Worm (Caenorhabditis elegans) whole organism, L4 larva: ENCODE measurements around the gene set-26.

Experiments used
- D1046.2 ChIP-seq: fragments of 200-800 bp; sonication (Bioruptor generic); IDR thresholded peaks from 2 replicates; pipeline ENCODE4 v1.3.6; 2022; ENCODE audit warnings: missing genetic modification characterization, missing compliant biosample characterization
- F44E2.7 ChIP-seq: fragments of 200-800 bp; sonication (Bioruptor generic); IDR thresholded peaks from 2 replicates; pipeline ENCODE4 v2.1.2; 2022; ENCODE audit warnings: missing genetic modification characterization, missing compliant biosample characterization
- R02D3.7 ChIP-seq: fragments of 150-350 bp; sonication (generic microtip); optimal IDR thresholded peaks from 3 replicates; lab custom pipeline; 2014; ENCODE audit warnings: missing biosample characterization, missing genetic modification characterization
- T26A8.4 ChIP-seq: fragments of 200-800 bp; sonication (Bioruptor generic); IDR thresholded peaks from 2 replicates; pipeline ENCODE4 v1.3.6; 2022; ENCODE audit warnings: missing genetic modification characterization, missing compliant biosample characterization
- Y75B8A.6 ChIP-seq: fragments of 200-800 bp; sonication (Bioruptor generic); IDR thresholded peaks from 2 replicates; pipeline ENCODE4 v1.3.6; 2022; ENCODE audit warnings: missing genetic modification reagents, missing genetic modification characterization, missing compliant biosample characterization
- ZK337.2 ChIP-seq: fragments of 200-800 bp; sonication (Bioruptor generic); IDR thresholded peaks from 2 replicates; pipeline ENCODE4 v1.3.6; 2022; ENCODE audit warnings: missing genetic modification reagents, missing genetic modification characterization, missing compliant biosample characterization
- aha-1 ChIP-seq: fragments of 150-350 bp; peaks from one replicate; lab custom pipeline; 2014; ENCODE audit warnings: missing biosample characterization, missing genetic modification characterization
- aly-2 ChIP-seq: sonication (generic microtip); optimal IDR thresholded peaks from 2 replicates; lab custom pipeline; 2018; ENCODE audit warnings: missing biosample characterization, missing genetic modification characterization
- arid-1 ChIP-seq: fragments of 200-800 bp; sonication (Bioruptor generic); conservative IDR thresholded peaks from 2 replicates; pipeline ENCODE4 v1.3.6; 2022; ENCODE audit warnings: missing genetic modification reagents, missing genetic modification characterization, missing compliant biosample characterization
- ceh-20 ChIP-seq: fragments of 200-800 bp; sonication (Bioruptor generic); IDR thresholded peaks from 2 replicates; pipeline ENCODE4 v1.3.6; 2022; ENCODE audit warnings: missing genetic modification reagents, missing genetic modification characterization, missing compliant biosample characterization
- ceh-28 ChIP-seq: fragments of 150-350 bp; optimal IDR thresholded peaks from 2 replicates; lab custom pipeline; 2014; ENCODE audit warnings: missing biosample characterization, missing genetic modification reagents, missing genetic modification characterization
- ceh-44 ChIP-seq: fragments of 200-800 bp; sonication (Bioruptor generic); IDR thresholded peaks from 2 replicates; pipeline ENCODE4 v1.3.6; 2022; ENCODE audit warnings: missing genetic modification reagents, missing genetic modification characterization, missing compliant biosample characterization
- ceh-62 ChIP-seq: sonication (generic microtip); optimal IDR thresholded peaks from 2 replicates; lab custom pipeline; 2017; ENCODE audit warnings: missing biosample characterization, missing genetic modification characterization
- ctbp-1 ChIP-seq: fragments of 200-800 bp; sonication (Bioruptor generic); IDR thresholded peaks from 2 replicates; pipeline ENCODE4 v1.3.6; 2022; ENCODE audit warnings: missing genetic modification reagents, missing genetic modification characterization, missing compliant biosample characterization
- daf-12 ChIP-seq: fragments of 150-350 bp; optimal IDR thresholded peaks from 2 replicates; lab custom pipeline; 2014; ENCODE audit warnings: missing biosample characterization, missing genetic modification reagents, missing genetic modification characterization
- daf-16 ChIP-seq, 3 experiments: sonication (generic microtip); optimal IDR thresholded peaks; 2 replicates each; lab custom pipeline; 2016 to 2017; ENCODE audit warnings: missing genetic modification characterization in 3 of 3, missing genetic modification reagents in 3 of 3, mild to moderate bottlenecking in 2 of 3, missing compliant biosample characterization in 2 of 3, missing biosample characterization in 1 of 3, moderate library complexity in 1 of 3
- daf-8 ChIP-seq: fragments of 200-800 bp; sonication (Bioruptor generic); IDR thresholded peaks from 2 replicates; pipeline ENCODE4 v1.3.6; 2022; ENCODE audit warnings: missing genetic modification characterization, missing compliant biosample characterization
- dmd-6 ChIP-seq: fragments of 200-800 bp; sonication (Bioruptor generic); IDR thresholded peaks from 2 replicates; pipeline ENCODE4 v1.3.6; 2022; ENCODE audit warnings: missing genetic modification reagents, missing genetic modification characterization, missing compliant biosample characterization
- dmd-8 ChIP-seq: fragments of 200-800 bp; sonication (Bioruptor generic); IDR thresholded peaks from 2 replicates; pipeline ENCODE4 v1.3.6; 2022; ENCODE audit warnings: missing genetic modification characterization, missing compliant biosample characterization
- dmd-9 ChIP-seq: fragments of 200-800 bp; sonication (Bioruptor generic); IDR thresholded peaks from 2 replicates; pipeline ENCODE4 v1.3.6; 2022; ENCODE audit warnings: missing genetic modification reagents, missing genetic modification characterization, missing compliant biosample characterization
- dve-1 ChIP-seq: sonication (generic microtip); optimal IDR thresholded peaks from 2 replicates; lab custom pipeline; 2017; ENCODE audit warnings: antibody characterized with exemption, mild to moderate bottlenecking, missing genetic modification characterization, missing compliant biosample characterization; ENCODE audit not compliant: insufficient read depth
- egl-43 ChIP-seq: fragments of 200-800 bp; sonication (Bioruptor generic); IDR thresholded peaks from 2 replicates; pipeline ENCODE4 v1.3.6; 2022; ENCODE audit warnings: missing genetic modification reagents, missing genetic modification characterization, missing compliant biosample characterization
- fos-1 ChIP-seq: fragments of 150-350 bp; optimal IDR thresholded peaks from 2 replicates; lab custom pipeline; 2014; ENCODE audit warnings: missing biosample characterization, missing genetic modification characterization
- gei-8 ChIP-seq: fragments of 200-800 bp; sonication (Bioruptor generic); optimal IDR thresholded peaks from 2 replicates; lab custom pipeline; 2018; ENCODE audit warnings: mild to moderate bottlenecking, missing genetic modification characterization, missing compliant biosample characterization
- jun-1 ChIP-seq: fragments of 150-350 bp; optimal IDR thresholded peaks from 2 replicates; lab custom pipeline; 2014; ENCODE audit warnings: missing biosample characterization, missing genetic modification reagents, missing genetic modification characterization
- lim-7 ChIP-seq: fragments of 200-800 bp; sonication (Bioruptor generic); IDR thresholded peaks from 2 replicates; pipeline ENCODE4 v1.3.6; 2022; ENCODE audit warnings: missing genetic modification characterization, missing compliant biosample characterization
- lin-13 ChIP-seq: fragments of 150-350 bp; optimal IDR thresholded peaks from 2 replicates; lab custom pipeline; 2014; ENCODE audit warnings: missing biosample characterization, missing genetic modification reagents, missing genetic modification characterization
- lin-15B ChIP-seq: fragments of 150-350 bp; sonication (generic microtip); optimal IDR thresholded peaks from 3 replicates; lab custom pipeline; 2014; ENCODE audit warnings: missing biosample characterization, missing genetic modification characterization
- lin-29 ChIP-seq: fragments of 200-800 bp; sonication (Bioruptor generic); IDR thresholded peaks from 2 replicates; pipeline ENCODE4 v1.3.6; 2022; ENCODE audit warnings: missing genetic modification reagents, missing genetic modification characterization, missing compliant biosample characterization
- lin-38 ChIP-seq: fragments of 200-800 bp; sonication (Bioruptor generic); IDR thresholded peaks from 2 replicates; pipeline ENCODE4 v1.3.6; 2022; ENCODE audit warnings: missing genetic modification reagents, missing genetic modification characterization, missing compliant biosample characterization
- lin-39 ChIP-seq: fragments of 150-350 bp; optimal IDR thresholded peaks from 2 replicates; lab custom pipeline; 2014; ENCODE audit warnings: missing biosample characterization, missing genetic modification reagents, missing genetic modification characterization
- lir-3 ChIP-seq: sonication (generic microtip); optimal IDR thresholded peaks from 2 replicates; lab custom pipeline; 2016; ENCODE audit warnings: mild to moderate bottlenecking, missing genetic modification characterization, missing compliant biosample characterization
- madf-9 ChIP-seq: fragments of 200-800 bp; sonication (Bioruptor generic); conservative IDR thresholded peaks from 2 replicates; pipeline ENCODE4 v1.3.6; 2022; ENCODE audit warnings: missing genetic modification reagents, missing genetic modification characterization, missing compliant biosample characterization
- mes-2 ChIP-seq: sonication (generic microtip); optimal IDR thresholded peaks from 2 replicates; lab custom pipeline; 2016; ENCODE audit warnings: missing genotype, mild to moderate bottlenecking, missing genetic modification characterization, missing compliant biosample characterization; ENCODE audit not compliant: poor library complexity, severe bottlenecking
- mxl-3 ChIP-seq: fragments of 200-800 bp; sonication (Bioruptor generic); optimal IDR thresholded peaks from 2 replicates; lab custom pipeline; 2018; ENCODE audit warnings: mild to moderate bottlenecking, missing genetic modification characterization, missing compliant biosample characterization
- nhr-102 ChIP-seq: sonication (generic microtip); optimal IDR thresholded peaks from 2 replicates; lab custom pipeline; 2016; ENCODE audit warnings: mild to moderate bottlenecking, missing genetic modification characterization, moderate library complexity, missing compliant biosample characterization
- nhr-111 ChIP-seq: fragments of 200-800 bp; sonication (Bioruptor generic); optimal IDR thresholded peaks from 2 replicates; lab custom pipeline; 2018; ENCODE audit warnings: mild to moderate bottlenecking, missing genetic modification characterization, missing compliant biosample characterization
- nhr-48 ChIP-seq: sonication (generic microtip); optimal IDR thresholded peaks from 2 replicates; lab custom pipeline; 2016; ENCODE audit warnings: mild to moderate bottlenecking, missing genetic modification characterization, missing compliant biosample characterization
- nhr-6 ChIP-seq: fragments of 150-350 bp; optimal IDR thresholded peaks from 2 replicates; lab custom pipeline; 2014; ENCODE audit warnings: missing biosample characterization, missing genetic modification characterization
- nhr-77 ChIP-seq: fragments of 150-350 bp; optimal IDR thresholded peaks from 2 replicates; lab custom pipeline; 2014; ENCODE audit warnings: missing biosample characterization, missing genetic modification characterization
- saeg-2 ChIP-seq: fragments of 200-800 bp; sonication (Bioruptor generic); IDR thresholded peaks from 2 replicates; pipeline ENCODE4 v1.3.6; 2022; ENCODE audit warnings: missing genetic modification reagents, missing genetic modification characterization, missing compliant biosample characterization
- sdz-12 ChIP-seq: fragments of 200-800 bp; sonication (Bioruptor generic); optimal IDR thresholded peaks from 2 replicates; lab custom pipeline; 2018; ENCODE audit warnings: mild to moderate bottlenecking, missing genetic modification characterization, missing compliant biosample characterization
- snpc-1.2 ChIP-seq: fragments of 200-800 bp; sonication (Bioruptor generic); IDR thresholded peaks from 2 replicates; pipeline ENCODE4 v1.3.6; 2022; ENCODE audit warnings: missing genetic modification reagents, missing genetic modification characterization, missing compliant biosample characterization
- spr-3 ChIP-seq: fragments of 200-800 bp; sonication (Bioruptor generic); optimal IDR thresholded peaks from 2 replicates; lab custom pipeline; 2018; ENCODE audit warnings: mild to moderate bottlenecking, missing genetic modification characterization, missing compliant biosample characterization
- tag-97 ChIP-seq: fragments of 200-800 bp; sonication (Bioruptor generic); IDR thresholded peaks from 2 replicates; pipeline ENCODE4 v1.3.6; 2022; ENCODE audit warnings: missing genetic modification characterization, missing compliant biosample characterization
- tra-1 ChIP-seq: fragments of 200-800 bp; sonication (Bioruptor generic); IDR thresholded peaks from 2 replicates; pipeline ENCODE4 v1.3.6; 2022; ENCODE audit warnings: missing genetic modification reagents, missing genetic modification characterization, missing compliant biosample characterization
- vab-7 ChIP-seq: fragments of 200-800 bp; sonication (Bioruptor generic); IDR thresholded peaks from 2 replicates; pipeline ENCODE4 v1.3.6; 2022; ENCODE audit warnings: missing genetic modification reagents, missing genetic modification characterization, missing compliant biosample characterization
- zfp-2 ChIP-seq: sonication (generic microtip); optimal IDR thresholded peaks from 2 replicates; lab custom pipeline; 2016; ENCODE audit warnings: mild to moderate bottlenecking, missing genetic modification characterization, missing compliant biosample characterization
- zip-2 ChIP-seq: fragments of 150-350 bp; optimal IDR thresholded peaks from 2 replicates; lab custom pipeline; 2014; ENCODE audit warnings: missing biosample characterization, missing genetic modification characterization

set-26 gene

DNA sequence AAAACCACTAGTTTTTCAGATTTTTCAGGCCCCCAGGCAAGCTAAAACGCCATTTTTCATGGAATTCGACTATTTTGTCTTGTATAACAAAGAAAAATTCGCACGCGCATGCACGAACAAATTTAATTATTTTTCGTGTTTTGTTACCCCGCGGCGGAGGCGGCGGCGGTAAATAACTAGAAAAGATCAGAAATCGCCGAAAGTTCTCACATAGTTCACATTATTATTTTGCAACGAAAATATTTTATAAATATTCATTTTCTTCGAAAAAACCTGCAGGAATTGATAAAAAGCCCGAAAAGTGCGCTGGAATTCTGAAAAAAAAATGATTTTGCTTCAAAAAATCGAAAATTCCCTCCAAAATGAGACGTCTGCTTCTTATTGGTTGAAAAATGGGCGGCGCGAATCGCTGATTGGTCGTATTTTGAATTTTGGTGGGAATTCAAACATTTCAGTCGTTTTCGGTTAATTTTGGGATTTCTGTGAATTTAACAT, 1.9 kb upstream of the set-26 start (continued):
- TF ChIP-seq mes-2 (no peak), dve-1 (no peak), aha-1 (peak; percentile 65), vab-7 (no peak)

DNA sequence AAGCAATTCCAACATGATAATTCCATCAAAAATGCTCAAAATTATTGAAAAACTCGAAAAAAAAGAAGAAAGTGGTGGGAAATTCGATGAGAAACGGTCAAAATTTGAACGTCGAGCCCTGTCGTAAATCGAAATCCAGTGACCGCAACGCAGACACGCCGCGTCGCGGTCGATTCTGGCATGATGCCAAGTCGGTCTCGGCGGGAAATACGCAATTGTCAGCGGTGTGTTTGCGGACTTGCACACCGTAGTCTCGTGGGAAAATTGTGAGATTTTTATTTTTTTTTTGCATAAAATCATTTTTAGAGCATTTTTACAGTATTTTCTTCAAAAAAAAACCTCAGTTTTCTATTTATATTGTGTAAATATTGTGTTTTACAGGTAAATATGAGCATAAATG, 549 bp upstream of the set-26 start, which contains the start of gene tsr-2:
Gene tsr-2, plus strand, starts transcription at position 382 of the 400 bp plus-strand sequence.
- TF ChIP-seq mxl-3 (GFP tag; lab: Kevin White, UChicago) (peak; percentile 39), zip-2 (tag; lab: Kevin White, UChicago) (peak; percentile 56), arid-1 (GFP tag; lab: Robert Waterston, UW) (peak; percentile 82), aha-1 (peak; percentile 98), lim-7 (GFP tag; lab: Robert Waterston, UW) (no peak), nhr-6 (tag; lab: Kevin White, UChicago) (peak; percentile 72), mes-2 (peak; percentile 87), dmd-8 (GFP tag; lab: Robert Waterston, UW) (no peak), R02D3.7 (tag; lab: Kevin White, UChicago) (no peak), lir-3 (tag; lab: Kevin White, UChicago) (no peak), daf-8 (no peak), tag-97 (GFP tag; lab: Robert Waterston, UW) (no peak), lin-15B (tag; lab: Kevin White, UChicago) (no peak), ceh-28 (tag; lab: Kevin White, UChicago) (no peak), Y75B8A.6 (GFP tag; lab: Robert Waterston, UW) (no peak), D1046.2 (GFP tag; lab: Robert Waterston, UW) (no peak), ZK337.2 (GFP tag; lab: Robert Waterston, UW) (no peak), madf-9 (GFP tag; lab: Robert Waterston, UW) (peak; percentile 56; the same call in 1 of the 2 replicates), gei-8 (GFP tag; lab: Kevin White, UChicago) (no peak), ceh-62 (tag; lab: Kevin White, UChicago) (no peak), snpc-1.2 (GFP tag; lab: Robert Waterston, UW) (peak; percentile 94), daf-12 (no peak), egl-43 (GFP tag; lab: Robert Waterston, UW) (peak; percentile 43; the same call in 1 of the 2 replicates), sdz-12 (GFP tag; lab: Kevin White, UChicago) (no peak), lin-39 (tag; lab: Kevin White, UChicago) (no peak), fos-1 (tag; lab: Kevin White, UChicago) (no peak), aly-2 (tag; lab: Kevin White, UChicago) (no peak), daf-16 (GFP tag; optimal IDR thresholded peaks at IDR 0.05; lab: Kevin White, UChicago) (peak in 1 of 2 experiments; percentile 62), daf-16 (tag; optimal IDR thresholded peaks at IDR 0.05; lab: Kevin White, UChicago) (peak; percentile 72), lin-38 (GFP tag; lab: Robert Waterston, UW) (peak; percentile 83), ceh-44 (GFP tag; lab: Robert Waterston, UW) (0 out of 2 replicates have a peak, but pooled peaks have one; percentile 32), zfp-2 (tag; lab: Kevin White, UChicago) (peak; percentile 90), lin-13 (GFP tag; lab: Kevin White, UChicago) (peak; percentile 66), lin-29 (GFP tag; lab: Robert Waterston, UW) (peak; percentile 70; the same call in 1 of the 2 replicates), spr-3 (GFP tag; lab: Kevin White, UChicago) (peak; percentile 33), dmd-6 (GFP tag; lab: Robert Waterston, UW) (peak; percentile 87), jun-1 (peak; percentile 29), saeg-2 (GFP tag; lab: Robert Waterston, UW) (0 out of 2 replicates have a peak, but pooled peaks have one; percentile 29), nhr-77 (tag; lab: Kevin White, UChicago) (peak; percentile 42), F44E2.7 (GFP tag; lab: Robert Waterston, UW) (no peak), T26A8.4 (GFP tag; lab: Robert Waterston, UW) (peak; percentile 83), dmd-9 (no peak; the same call in 1 of the 2 replicates), nhr-111 (GFP tag; lab: Kevin White, UChicago) (no peak), ceh-20 (GFP tag; lab: Robert Waterston, UW) (peak; percentile 66; the same call in 1 of the 2 replicates), ctbp-1 (GFP tag; lab: Robert Waterston, UW) (peak; percentile 87), nhr-48 (tag; lab: Kevin White, UChicago) (peak; percentile 46), nhr-102 (tag; lab: Kevin White, UChicago) (peak; percentile 69), tra-1 (GFP tag; lab: Robert Waterston, UW) (0 out of 2 replicates have a peak, but pooled peaks have one; percentile 52)
